Worm (Caenorhabditis elegans) whole organism, L2 larva: ENCODE data around the gene odd-2.

ENCODE experiments used
- C34F6.9 ChIP-seq: fragments of 150-350 bp; optimal IDR thresholded peaks from 2 replicates; lab custom pipeline; 2014; ENCODE audit warnings: missing biosample characterization, missing genetic modification characterization
- F13H6.1 ChIP-seq: sonication (generic microtip); optimal IDR thresholded peaks from 2 replicates; lab custom pipeline; 2016; ENCODE audit warnings: missing genetic modification characterization, missing compliant biosample characterization
- R02D3.7 ChIP-seq: fragments of 150-350 bp; optimal IDR thresholded peaks from 2 replicates; lab custom pipeline; 2014; ENCODE audit warnings: missing biosample characterization, missing genetic modification characterization
- Y55F3AM.14 ChIP-seq: fragments of 200-800 bp; sonication (Bioruptor generic); optimal IDR thresholded peaks from 2 replicates; lab custom pipeline; 2018; ENCODE audit warnings: mild to moderate bottlenecking, missing genetic modification characterization, missing compliant biosample characterization
- ZK546.5 ChIP-seq: sonication (generic microtip); optimal IDR thresholded peaks from 2 replicates; lab custom pipeline; 2017; ENCODE audit warnings: missing biosample characterization, missing genetic modification characterization
- alr-1 ChIP-seq: fragments of 150-350 bp; optimal IDR thresholded peaks from 2 replicates; lab custom pipeline; 2014; ENCODE audit warnings: missing biosample characterization, missing genetic modification characterization
- aly-2 ChIP-seq: fragments of 150-350 bp; optimal IDR thresholded peaks from 2 replicates; lab custom pipeline; 2014; ENCODE audit warnings: missing biosample characterization, missing genetic modification characterization
- ama-1 ChIP-seq: fragments of 150-350 bp; optimal IDR thresholded peaks from 2 replicates; lab custom pipeline; 2018; ENCODE audit warnings: inconsistent platforms
- blmp-1 ChIP-seq: sonication (generic microtip); optimal IDR thresholded peaks from 2 replicates; lab custom pipeline; 2017; ENCODE audit warnings: missing genetic modification characterization, mild to moderate bottlenecking, missing compliant biosample characterization, antibody characterized with exemption, moderate library complexity; ENCODE audit not compliant: insufficient read depth
- ceh-16 ChIP-seq: fragments of 150-350 bp; optimal IDR thresholded peaks from 2 replicates; lab custom pipeline; 2014; ENCODE audit warnings: missing biosample characterization, missing genetic modification characterization
- ceh-82 ChIP-seq: fragments of 150-350 bp; optimal IDR thresholded peaks from 2 replicates; lab custom pipeline; 2014; ENCODE audit warnings: missing biosample characterization, missing genetic modification characterization
- crh-2 ChIP-seq: sonication (generic microtip); optimal IDR thresholded peaks from 2 replicates; lab custom pipeline; 2017; ENCODE audit warnings: missing biosample characterization, missing genetic modification characterization
- dmd-4 ChIP-seq: sonication (generic microtip); optimal IDR thresholded peaks from 2 replicates; lab custom pipeline; 2017; ENCODE audit warnings: missing biosample characterization, missing genetic modification characterization
- egl-27 ChIP-seq: sonication (generic microtip); optimal IDR thresholded peaks from 3 replicates; lab custom pipeline; 2017; ENCODE audit warnings: missing biosample characterization, missing genetic modification reagents, missing genetic modification characterization
- elt-1 ChIP-seq: fragments of 150-350 bp; optimal IDR thresholded peaks from 2 replicates; lab custom pipeline; 2014; ENCODE audit warnings: missing biosample characterization, missing genetic modification characterization
- elt-3 ChIP-seq: sonication (generic microtip); optimal IDR thresholded peaks from 2 replicates; lab custom pipeline; 2017; ENCODE audit warnings: missing biosample characterization, missing genetic modification characterization
- fos-1 ChIP-seq: fragments of 150-350 bp; optimal IDR thresholded peaks from 2 replicates; lab custom pipeline; 2014; ENCODE audit warnings: missing biosample characterization, missing genetic modification characterization
- gmeb-1 ChIP-seq: fragments of 150-350 bp; optimal IDR thresholded peaks from 2 replicates; lab custom pipeline; 2014; ENCODE audit warnings: missing biosample characterization, missing genetic modification characterization
- lin-11 ChIP-seq: fragments of 150-350 bp; sonication (generic microtip); optimal IDR thresholded peaks from 2 replicates; lab custom pipeline; 2014; ENCODE audit warnings: missing biosample characterization, missing genetic modification characterization, inconsistent platforms, mixed read lengths
- lin-13 ChIP-seq: fragments of 150-350 bp; optimal IDR thresholded peaks from 2 replicates; lab custom pipeline; 2014; ENCODE audit warnings: missing biosample characterization, missing genetic modification reagents, missing genetic modification characterization
- lin-39 ChIP-seq: fragments of 150-350 bp; optimal IDR thresholded peaks from 2 replicates; lab custom pipeline; 2014; ENCODE audit warnings: missing biosample characterization, missing genetic modification reagents, missing genetic modification characterization
- lsy-2 ChIP-seq, 2 experiments: fragments of 150-350 bp in 1 of 2; sonication (generic microtip) in 1 of 2; optimal IDR thresholded peaks; 2 replicates each; lab custom pipeline; 2014 to 2017; ENCODE audit warnings: missing biosample characterization in 2 of 2, missing genetic modification characterization in 2 of 2
- mab-5 ChIP-seq: fragments of 150-350 bp; optimal IDR thresholded peaks from 2 replicates; lab custom pipeline; 2014; ENCODE audit warnings: missing biosample characterization, missing genetic modification characterization
- mdl-1 ChIP-seq, 2 experiments: fragments of 150-350 bp in 1 of 2; sonication (generic microtip) in 1 of 2; optimal IDR thresholded peaks; 2 replicates each; lab custom pipeline; 2017; ENCODE audit warnings: missing biosample characterization in 2 of 2, missing genetic modification characterization in 2 of 2
- nhr-10 ChIP-seq: sonication (generic microtip); optimal IDR thresholded peaks from 2 replicates; lab custom pipeline; 2017; ENCODE audit warnings: missing biosample characterization, missing genetic modification characterization
- nhr-11 ChIP-seq: fragments of 150-350 bp; optimal IDR thresholded peaks from 2 replicates; lab custom pipeline; 2014; ENCODE audit warnings: missing biosample characterization, missing genetic modification characterization
- nhr-12 ChIP-seq: fragments of 150-350 bp; optimal IDR thresholded peaks from 2 replicates; lab custom pipeline; 2014; ENCODE audit warnings: missing biosample characterization, missing genetic modification characterization
- nhr-129 ChIP-seq: fragments of 150-350 bp; optimal IDR thresholded peaks from 2 replicates; lab custom pipeline; 2014; ENCODE audit warnings: missing biosample characterization, missing genetic modification characterization
- nhr-21 ChIP-seq: fragments of 150-350 bp; optimal IDR thresholded peaks from 2 replicates; lab custom pipeline; 2014; ENCODE audit warnings: missing biosample characterization, missing genetic modification characterization
- nhr-23 ChIP-seq: fragments of 150-350 bp; optimal IDR thresholded peaks from 2 replicates; lab custom pipeline; 2014; ENCODE audit warnings: missing biosample characterization, missing genetic modification reagents, missing genetic modification characterization
- nhr-237 ChIP-seq: fragments of 150-350 bp; optimal IDR thresholded peaks from 2 replicates; lab custom pipeline; 2014; ENCODE audit warnings: missing biosample characterization, missing genetic modification characterization
- nhr-25 ChIP-seq: fragments of 150-350 bp; sonication (generic microtip); optimal IDR thresholded peaks from 3 replicates; lab custom pipeline; 2014; ENCODE audit warnings: missing biosample characterization, missing genetic modification characterization
- nhr-6 ChIP-seq: fragments of 150-350 bp; optimal IDR thresholded peaks from 2 replicates; lab custom pipeline; 2014; ENCODE audit warnings: missing biosample characterization, missing genetic modification characterization
- nhr-77 ChIP-seq: fragments of 150-350 bp; optimal IDR thresholded peaks from 2 replicates; lab custom pipeline; 2014; ENCODE audit warnings: missing biosample characterization, missing genetic modification characterization
- peb-1 ChIP-seq: fragments of 150-350 bp; optimal IDR thresholded peaks from 2 replicates; lab custom pipeline; 2014; ENCODE audit warnings: missing biosample characterization, missing genetic modification characterization
- sem-4 ChIP-seq: fragments of 150-350 bp; optimal IDR thresholded peaks from 2 replicates; lab custom pipeline; 2014; ENCODE audit warnings: missing biosample characterization, missing genetic modification reagents, missing genetic modification characterization
- skn-1 ChIP-seq: sonication (generic microtip); optimal IDR thresholded peaks from 2 replicates; lab custom pipeline; 2017; ENCODE audit warnings: missing biosample characterization, missing genetic modification characterization
- sma-3 ChIP-seq: sonication (generic microtip); optimal IDR thresholded peaks from 2 replicates; lab custom pipeline; 2016; ENCODE audit warnings: missing genetic modification reagents, missing genetic modification characterization, missing compliant biosample characterization
- sma-9 ChIP-seq, 2 experiments: fragments of 150-350 bp in 1 of 2; sonication (generic microtip) in 1 of 2; optimal IDR thresholded peaks; 2 replicates each; lab custom pipeline; 2014 to 2016; ENCODE audit warnings: missing genetic modification characterization in 2 of 2, mild to moderate bottlenecking in 1 of 2, missing biosample characterization in 1 of 2, missing compliant biosample characterization in 1 of 2, missing genetic modification reagents in 1 of 2, moderate library complexity in 1 of 2
- snpc-4 ChIP-seq: fragments of 150-350 bp; optimal IDR thresholded peaks from 2 replicates; lab custom pipeline; 2014; ENCODE audit warnings: missing biosample characterization, missing genetic modification characterization
- unc-39 ChIP-seq: fragments of 150-350 bp; optimal IDR thresholded peaks from 2 replicates; lab custom pipeline; 2014; ENCODE audit warnings: missing biosample characterization, missing genetic modification characterization
- unc-55 ChIP-seq: fragments of 150-350 bp; sonication (generic microtip); optimal IDR thresholded peaks from 3 replicates; lab custom pipeline; 2014; ENCODE audit warnings: missing biosample characterization, missing genetic modification reagents, missing genetic modification characterization
- unc-62 ChIP-seq: fragments of 150-350 bp; optimal IDR thresholded peaks from 2 replicates; lab custom pipeline; 2014; ENCODE audit warnings: missing biosample characterization, missing genetic modification reagents, missing genetic modification characterization
- zag-1 ChIP-seq: fragments of 150-350 bp; optimal IDR thresholded peaks from 2 replicates; lab custom pipeline; 2014; ENCODE audit warnings: missing biosample characterization, missing genetic modification characterization
- ztf-1 ChIP-seq: fragments of 200-800 bp; sonication (Bioruptor generic); conservative IDR thresholded peaks from 2 replicates; pipeline ENCODE4 v1.3.6; 2022; ENCODE audit warnings: missing genetic modification characterization, missing compliant biosample characterization
- ztf-11 ChIP-seq: sonication (generic microtip); optimal IDR thresholded peaks from 2 replicates; lab custom pipeline; 2017; ENCODE audit warnings: missing biosample characterization, missing genetic modification characterization
- ztf-4 ChIP-seq: fragments of 150-350 bp; optimal IDR thresholded peaks from 2 replicates; lab custom pipeline; 2014; ENCODE audit warnings: missing biosample characterization, missing genetic modification characterization

Gene odd-2

DNA sequence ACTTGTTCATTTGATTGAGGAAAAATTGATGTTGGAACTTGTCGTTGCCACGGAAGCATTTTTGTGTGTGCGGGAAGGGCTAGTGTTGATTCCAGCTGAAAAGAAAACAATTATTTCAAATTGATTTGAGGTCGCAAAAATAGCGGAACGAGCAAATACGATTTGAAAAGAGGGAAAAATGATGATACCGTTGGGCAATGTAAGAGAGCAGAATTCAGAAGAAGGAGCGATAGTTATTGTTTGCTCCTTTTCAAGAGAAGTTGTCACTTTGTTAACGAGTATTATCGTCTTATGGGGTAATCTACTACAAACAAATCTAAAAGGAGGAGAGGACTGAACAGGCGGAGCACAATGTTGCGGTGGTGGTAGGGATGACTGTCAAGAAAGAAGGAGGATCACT lies at the start of gene odd-2:
Gene odd-2 (minus strand): TSS at position 101 of the 400 bp plus-strand sequence.
- no peak for TF ChIP-seq crh-2 (tag; lab: Kevin White, UChicago)
- no peak for TF ChIP-seq elt-1 (tag; lab: Kevin White, UChicago)

DNA sequence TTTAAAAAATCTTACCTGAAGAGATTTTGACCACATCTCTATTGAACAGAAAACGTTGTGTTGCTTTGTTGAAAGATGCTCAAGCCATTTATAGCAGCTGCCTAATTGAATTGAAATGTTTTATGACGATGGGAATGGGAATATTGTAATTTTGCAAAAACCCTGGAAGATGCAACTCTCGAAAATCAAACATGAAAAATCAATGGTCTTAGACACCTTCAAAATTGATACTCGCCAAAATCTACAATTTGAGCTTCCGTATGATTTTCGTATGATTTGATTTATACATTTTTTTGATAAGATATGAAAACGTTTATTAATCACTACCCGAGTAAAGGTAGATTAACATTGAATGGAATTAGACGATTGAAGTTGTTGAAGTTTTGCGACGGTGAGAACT lies 48.1 kb upstream of the odd-2 start, which contains the start of gene C14F11.7:
Gene C14F11.7 (minus strand): TSS at position 101 of the 400 bp plus-strand sequence.
- TF ChIP-seq blmp-1 (tag; lab: Kevin White, UChicago) (no peak), dmd-4 (tag; lab: Kevin White, UChicago) (no peak), crh-2 (tag; lab: Kevin White, UChicago) (no peak), nhr-21 (tag; lab: Kevin White, UChicago) (no peak), ceh-16 (tag; lab: Kevin White, UChicago) (no peak), unc-39 (tag; lab: Kevin White, UChicago) (no peak), lin-39 (tag; lab: Kevin White, UChicago) (no peak), lin-11 (no peak), aly-2 (no peak), ztf-1 (GFP tag; lab: Robert Waterston, UW) (no peak), nhr-12 (no peak), egl-27 (tag; lab: Kevin White, UChicago) (no peak), R02D3.7 (tag; lab: Kevin White, UChicago) (no peak), elt-3 (tag; lab: Kevin White, UChicago) (no peak), unc-62 (no peak), F13H6.1 (tag; lab: Kevin White, UChicago) (no peak), nhr-25 (tag; lab: Kevin White, UChicago) (no peak)

DNA sequence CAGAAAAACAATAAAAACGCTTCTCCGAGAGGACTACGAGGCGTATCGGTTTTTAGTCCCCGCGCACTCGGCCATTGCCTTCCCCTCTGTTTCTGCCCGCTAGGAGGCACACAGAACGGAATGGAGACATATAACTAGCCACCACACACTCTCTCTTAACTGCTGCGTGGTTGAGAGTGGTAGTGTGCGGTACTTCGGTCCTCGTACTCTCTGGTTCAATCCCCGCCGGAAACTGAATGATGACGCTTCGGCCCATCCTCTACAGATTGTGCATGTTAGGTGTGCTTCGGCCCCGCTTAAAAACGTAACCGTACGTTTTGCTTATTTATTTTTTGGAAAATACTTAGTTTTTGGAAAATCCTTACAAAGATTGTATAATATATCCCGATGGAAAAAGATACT lies 47.4 kb upstream of the odd-2 start, which contains the start of gene T13C5.6:
Gene T13C5.6 (minus strand): TSS at position 1 of the 402 bp plus-strand sequence.
- TF ChIP-seq nhr-129 (tag; lab: Kevin White, UChicago) = peak; percentile 95
- no peak for TF ChIP-seq nhr-23 (tag; lab: Kevin White, UChicago)
- peak; percentile 63 for TF ChIP-seq mab-5 (tag; lab: Kevin White, UChicago)
- no peak for TF ChIP-seq ama-1
- TF ChIP-seq zag-1 = peak; percentile 75
- TF ChIP-seq lin-39 (tag; lab: Kevin White, UChicago) = no peak
- peak; percentile 59 for TF ChIP-seq nhr-10 (tag; lab: Kevin White, UChicago)
- peak; percentile 84 for TF ChIP-seq C34F6.9
- TF ChIP-seq nhr-12 = no peak
- TF ChIP-seq alr-1 (tag; lab: Kevin White, UChicago) = no peak
- TF ChIP-seq ztf-4 (tag; lab: Kevin White, UChicago) = peak; percentile 72
- peak; percentile 93 for TF ChIP-seq sma-3 (GFP tag; lab: Kevin White, UChicago)
- TF ChIP-seq blmp-1 (tag; lab: Kevin White, UChicago) = no peak
- TF ChIP-seq unc-39 (tag; lab: Kevin White, UChicago) = no peak
- TF ChIP-seq F13H6.1 (tag; lab: Kevin White, UChicago) = peak; percentile 87
- no peak for TF ChIP-seq ceh-82 (tag; lab: Kevin White, UChicago)
- TF ChIP-seq elt-1 (tag; lab: Kevin White, UChicago) = no peak
- TF ChIP-seq nhr-25 (tag; lab: Kevin White, UChicago) = peak; percentile 75
- peak; percentile 91 for TF ChIP-seq crh-2 (tag; lab: Kevin White, UChicago)
- peak; percentile 91 for TF ChIP-seq nhr-21 (tag; lab: Kevin White, UChicago)
- peak; percentile 68 to 85 for TF ChIP-seq lsy-2 (tag; optimal IDR thresholded peaks at IDR 0.05; lab: Kevin White, UChicago)
- TF ChIP-seq nhr-77 = no peak
- TF ChIP-seq Y55F3AM.14 (GFP tag; lab: Kevin White, UChicago) = peak; percentile 93
- TF ChIP-seq R02D3.7 (tag; lab: Kevin White, UChicago) = no peak
- TF ChIP-seq lin-11 = peak; percentile 95
- peak; percentile 90 for TF ChIP-seq fos-1 (tag; lab: Kevin White, UChicago)
- peak; percentile 66 for TF ChIP-seq gmeb-1
- TF ChIP-seq ztf-11 (tag; lab: Kevin White, UChicago) = peak; percentile 10
- TF ChIP-seq aly-2 = no peak
- TF ChIP-seq sem-4 (tag; lab: Kevin White, UChicago) = peak; percentile 90
- no peak for TF ChIP-seq dmd-4 (tag; lab: Kevin White, UChicago)
- peak; percentile 30 for TF ChIP-seq nhr-11 (tag; lab: Kevin White, UChicago)
- no peak for TF ChIP-seq peb-1 (tag; lab: Kevin White, UChicago)
- no peak for TF ChIP-seq nhr-237 (tag; lab: Kevin White, UChicago)
- TF ChIP-seq egl-27 (tag; lab: Kevin White, UChicago) = peak; percentile 90
- no peak for TF ChIP-seq ztf-1 (GFP tag; lab: Robert Waterston, UW)
- peak; percentile 89 for TF ChIP-seq sma-9 (GFP tag; optimal IDR thresholded peaks at IDR 0.05; lab: Kevin White, UChicago)
- no peak for TF ChIP-seq sma-9 (tag; optimal IDR thresholded peaks at IDR 0.05; lab: Kevin White, UChicago)
- TF ChIP-seq mdl-1 (tag; optimal IDR thresholded peaks at IDR 0.05; lab: Kevin White, UChicago) = peak; percentile 32 to 60
- TF ChIP-seq unc-62 = peak; percentile 25
- TF ChIP-seq lin-13 = peak; percentile 89
- TF ChIP-seq ceh-16 (tag; lab: Kevin White, UChicago) = peak; percentile 53
- peak; percentile 91 for TF ChIP-seq unc-55 (GFP tag; lab: Kevin White, UChicago)
- peak; percentile 70 for TF ChIP-seq skn-1
- TF ChIP-seq nhr-6 (tag; lab: Kevin White, UChicago) = peak; percentile 69
- no peak for TF ChIP-seq ZK546.5
- TF ChIP-seq snpc-4 (tag; lab: Kevin White, UChicago) = peak; percentile 10
- no peak for TF ChIP-seq elt-3 (tag; lab: Kevin White, UChicago)
